Worm (Caenorhabditis elegans): ENCODE results near the gene Y41E3.13.

Y41E3.13 gene

ce11 chrIV:15074392-15074791, 16.3 kb downstream of the Y41E3.13 start, which contains the start of gene srt-50:
Gene srt-50, plus strand, starts transcription at chrIV:15074692.
- TF ChIP-seq klf-2 (GFP tag; conservative IDR thresholded peaks at IDR 0.05): no peak
- no peak for TF ChIP-seq ref-1 (GFP tag; conservative IDR thresholded peaks at IDR 0.05)
- TF ChIP-seq ztf-23 (GFP tag; IDR thresholded peaks at IDR 0.05): no peak
- TF ChIP-seq med-1 (GFP tag; optimal IDR thresholded peaks at IDR 0.05; ENCODE audit: insufficient read depth): no peak
- no peak for TF ChIP-seq T22C8.4 (GFP tag; IDR thresholded peaks at IDR 0.05)
- no peak for TF ChIP-seq tab-1 (GFP tag; IDR thresholded peaks at IDR 0.05)
- TF ChIP-seq ztf-29 (GFP tag; IDR thresholded peaks at IDR 0.05): no peak
- no peak for TF ChIP-seq flt-1 (GFP tag; IDR thresholded peaks at IDR 0.05)
- TF ChIP-seq cog-1 (tag; optimal IDR thresholded peaks at IDR 0.05): no peak

DNA sequence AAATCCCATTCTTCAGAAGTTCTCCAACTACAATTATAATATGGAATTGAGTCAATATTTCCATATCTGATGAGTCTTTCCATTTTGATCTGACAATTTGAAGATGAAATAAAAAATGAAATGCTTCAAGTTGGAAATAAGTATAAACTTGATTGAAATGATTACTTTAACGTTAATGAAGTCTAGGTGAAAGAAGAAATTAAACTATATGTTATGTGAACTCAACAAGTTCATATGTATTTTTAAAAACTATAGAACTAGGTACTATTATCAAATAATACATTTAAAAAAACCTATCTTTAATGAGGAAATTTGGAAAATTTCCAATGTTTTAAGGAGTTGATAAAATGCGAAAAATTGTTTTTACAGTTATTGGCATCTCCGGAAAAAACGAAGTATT, 40.2 kb downstream of the Y41E3.13 start, which contains the start of gene srt-49:
Gene srt-49 (minus strand): TSS at position 101 of the 400 bp plus-strand sequence.
- TF ChIP-seq ztf-23 (GFP tag; IDR thresholded peaks at IDR 0.05) (no peak), med-1 (GFP tag; optimal IDR thresholded peaks at IDR 0.05; ENCODE audit: insufficient read depth) (no peak), tab-1 (GFP tag; IDR thresholded peaks at IDR 0.05) (no peak), ref-1 (GFP tag; conservative IDR thresholded peaks at IDR 0.05) (no peak), ztf-29 (GFP tag; IDR thresholded peaks at IDR 0.05) (no peak), flt-1 (GFP tag; IDR thresholded peaks at IDR 0.05) (no peak), klf-2 (GFP tag; conservative IDR thresholded peaks at IDR 0.05) (no peak), cog-1 (tag; optimal IDR thresholded peaks at IDR 0.05) (no peak), T22C8.4 (GFP tag; IDR thresholded peaks at IDR 0.05) (no peak)

DNA sequence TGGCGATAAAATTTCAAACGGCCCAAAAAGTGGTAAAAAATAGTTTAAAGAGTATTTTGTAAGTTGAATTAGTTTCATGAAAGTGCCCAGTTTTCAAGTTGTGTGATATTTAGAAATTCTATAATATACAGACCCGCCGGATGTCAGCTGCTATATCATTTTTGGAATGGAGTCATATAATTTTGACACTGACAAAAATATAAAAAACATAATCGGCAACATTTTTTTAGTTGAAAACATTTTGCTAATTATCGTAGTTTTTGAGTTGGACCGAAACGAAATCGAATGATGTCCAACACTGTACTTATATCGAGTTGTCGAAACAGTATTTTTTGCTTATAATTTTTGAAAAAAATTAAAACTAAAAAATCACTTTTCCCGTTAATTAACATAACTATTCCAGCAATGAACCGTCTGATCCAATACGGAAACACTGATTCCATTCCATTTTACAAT, 45.2 kb downstream of the Y41E3.13 start, which contains the start of gene srt-44:
Gene srt-44 (plus strand): TSS at position 406 of the 456 bp plus-strand sequence.
- no peak for TF ChIP-seq ref-1 (GFP tag; conservative IDR thresholded peaks at IDR 0.05)
- no peak for TF ChIP-seq tab-1 (GFP tag; IDR thresholded peaks at IDR 0.05)
- TF ChIP-seq flt-1 (GFP tag; IDR thresholded peaks at IDR 0.05): no peak
- no peak for TF ChIP-seq ztf-29 (GFP tag; IDR thresholded peaks at IDR 0.05)
- no peak for TF ChIP-seq ztf-23 (GFP tag; IDR thresholded peaks at IDR 0.05)
- no peak for TF ChIP-seq klf-2 (GFP tag; conservative IDR thresholded peaks at IDR 0.05)
- no peak for TF ChIP-seq T22C8.4 (GFP tag; IDR thresholded peaks at IDR 0.05)
- TF ChIP-seq med-1 (GFP tag; optimal IDR thresholded peaks at IDR 0.05; ENCODE audit: insufficient read depth): no peak
- no peak for TF ChIP-seq cog-1 (tag; optimal IDR thresholded peaks at IDR 0.05)

ce11 chrIV:15107218-15107617, 49.1 kb downstream of the Y41E3.13 start:
- peak; percentile 92 for TF ChIP-seq cog-1 (tag; optimal IDR thresholded peaks at IDR 0.05)
- TF ChIP-seq med-1 (GFP tag; optimal IDR thresholded peaks at IDR 0.05; ENCODE audit: insufficient read depth): no peak

Data from whole organism, midembryonic.